Fruit fly (Drosophila melanogaster) whole organism, adult: Measurements from ENCODE around the gene Art1.

Experiments used
- CG11617 ChIP-seq: fragments of 200-800 bp; sonication (Bioruptor generic); optimal IDR thresholded peaks from 2 replicates; lab custom pipeline; 2017; ENCODE audit warnings: mild to moderate bottlenecking, missing biosample characterization, missing genetic modification reagents, missing genetic modification characterization
- CG12768 ChIP-seq: fragments of 200-800 bp; sonication (Bioruptor generic); optimal IDR thresholded peaks from 2 replicates; lab custom pipeline; 2017; ENCODE audit warnings: missing biosample characterization, missing genetic modification characterization, mild to moderate bottlenecking, moderate library complexity, missing genetic modification reagents
- CG14711 ChIP-seq: fragments of 200-800 bp; sonication (Bioruptor generic); optimal IDR thresholded peaks from 2 replicates; lab custom pipeline; 2018; ENCODE audit warnings: missing biosample characterization, mild to moderate bottlenecking, missing genetic modification characterization, moderate library complexity
- CG1620 ChIP-seq: fragments of 200-800 bp; sonication (Bioruptor generic); optimal IDR thresholded peaks from 2 replicates; lab custom pipeline; 2016; ENCODE audit warnings: missing biosample characterization, missing genetic modification characterization
- CG33017 ChIP-seq: fragments of 200-800 bp; sonication (Bioruptor generic); optimal IDR thresholded peaks from 2 replicates; lab custom pipeline; 2018; ENCODE audit warnings: missing biosample characterization, mild to moderate bottlenecking, missing genetic modification characterization, moderate library complexity
- CG5204 ChIP-seq: fragments of 200-800 bp; sonication (Bioruptor generic); optimal IDR thresholded peaks from 2 replicates; lab custom pipeline; 2016; ENCODE audit warnings: missing biosample characterization, missing genetic modification characterization
- CG7045 ChIP-seq: fragments of 200-800 bp; sonication (Bioruptor generic); optimal IDR thresholded peaks from 2 replicates; lab custom pipeline; 2017; ENCODE audit warnings: missing biosample characterization, mild to moderate bottlenecking, missing genetic modification characterization
- CG7101 ChIP-seq: fragments of 200-800 bp; sonication (Bioruptor generic); optimal IDR thresholded peaks from 2 replicates; lab custom pipeline; 2018; ENCODE audit warnings: missing biosample characterization, mild to moderate bottlenecking, missing genetic modification characterization, moderate library complexity
- Clk ChIP-seq: fragments of 200-800 bp; sonication (Bioruptor generic); optimal IDR thresholded peaks from 2 replicates; lab custom pipeline; 2017; ENCODE audit warnings: missing biosample characterization, missing genetic modification characterization
- Crg-1 ChIP-seq: fragments of 200-800 bp; sonication (Bioruptor generic); optimal IDR thresholded peaks from 2 replicates; lab custom pipeline; 2016; ENCODE audit warnings: missing biosample characterization, missing genetic modification characterization
- Hr96 ChIP-seq: fragments of 200-800 bp; sonication (Bioruptor generic); optimal IDR thresholded peaks from 2 replicates; lab custom pipeline; 2016; ENCODE audit warnings: missing biosample characterization, missing genetic modification characterization
- Mnt ChIP-seq: fragments of 200-800 bp; sonication (Bioruptor generic); optimal IDR thresholded peaks from 2 replicates; lab custom pipeline; 2016; ENCODE audit warnings: missing biosample characterization, mild to moderate bottlenecking, missing genetic modification characterization
- bab1 ChIP-seq: fragments of 200-800 bp; sonication (Bioruptor generic); optimal IDR thresholded peaks from 3 replicates; lab custom pipeline; 2019; ENCODE audit warnings: missing biosample characterization, mild to moderate bottlenecking, missing genetic modification characterization, moderate library complexity
- cic ChIP-seq: fragments of 200-800 bp; sonication (Bioruptor generic); optimal IDR thresholded peaks from 2 replicates; lab custom pipeline; 2017; ENCODE audit warnings: missing biosample characterization, mild to moderate bottlenecking, missing genetic modification characterization, moderate library complexity
- cnc ChIP-seq, 2 experiments: fragments of >200 bp; optimal IDR thresholded peaks; 2 replicates each; lab custom pipeline; 2017
- kay ChIP-seq: fragments of 200-800 bp; sonication (Bioruptor generic); peaks from one replicate; lab custom pipeline; 2016; ENCODE audit warnings: missing biosample characterization, missing genetic modification characterization, borderline replicate concordance
- ovo ChIP-seq: fragments of 200-800 bp; sonication (Bioruptor generic); optimal IDR thresholded peaks from 2 replicates; lab custom pipeline; 2016; ENCODE audit warnings: missing biosample characterization, missing genetic modification characterization
- pad ChIP-seq: fragments of 200-800 bp; sonication (Bioruptor generic); optimal IDR thresholded peaks from 3 replicates; lab custom pipeline; 2017; ENCODE audit warnings: missing biosample characterization, missing genetic modification characterization, mild to moderate bottlenecking, moderate library complexity, missing genetic modification reagents
- tj ChIP-seq: fragments of 200-800 bp; sonication (Bioruptor generic); optimal IDR thresholded peaks from 3 replicates; lab custom pipeline; 2017; ENCODE audit warnings: missing biosample characterization, mild to moderate bottlenecking, missing genetic modification characterization, moderate library complexity
- toe ChIP-seq: fragments of 200-800 bp; sonication (Bioruptor generic); optimal IDR thresholded peaks from 2 replicates; lab custom pipeline; 2016; ENCODE audit warnings: missing biosample characterization, missing genetic modification characterization

The Art1 gene

DNA sequence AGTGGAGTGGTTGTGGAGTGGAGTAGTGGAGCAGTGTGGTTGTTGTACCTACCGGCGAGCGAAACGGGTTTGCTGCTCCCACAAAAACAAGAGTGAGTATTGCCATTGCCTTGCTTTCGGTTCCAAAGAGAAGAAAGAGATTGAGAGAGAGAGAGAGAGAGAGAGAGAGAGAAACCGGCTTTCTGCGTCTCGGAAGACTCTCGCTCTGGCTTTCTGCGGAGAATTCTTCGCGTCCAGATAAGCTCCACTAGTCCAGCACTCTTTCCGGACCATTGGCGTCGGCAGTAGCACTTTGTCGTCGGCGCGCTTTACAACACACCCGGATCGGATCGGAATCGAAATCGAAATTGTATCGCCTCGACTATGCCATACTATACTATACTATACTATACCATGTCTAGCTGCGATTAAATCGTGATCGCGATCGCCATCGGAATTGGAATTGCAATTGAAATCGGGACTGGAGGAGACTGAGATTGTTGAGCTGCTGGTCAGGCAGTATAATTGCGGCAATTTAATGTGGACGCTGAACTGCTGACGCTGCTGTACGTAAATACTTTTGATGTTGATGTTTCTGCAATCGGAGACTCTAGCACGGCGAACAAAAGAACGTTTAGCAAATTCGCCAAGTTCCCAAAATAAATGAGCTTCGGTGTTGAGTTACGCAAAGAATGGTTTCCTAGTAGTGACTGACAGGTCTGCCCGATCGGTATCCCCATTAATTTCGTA, 38.9 kb upstream of the Art1 start, which contains the start of gene Cad86C:
Gene Cad86C (plus strand): TSS at position 284 of the 729 bp plus-strand sequence.
- TF ChIP-seq ovo (GFP tag; lab: Kevin White, UChicago) (no peak), CG7045 (GFP tag; lab: Kevin White, UChicago) (peak; percentile 10), bab1 (GFP tag; lab: Kevin White, UChicago) (peak; percentile 51), tj (GFP tag; lab: Kevin White, UChicago) (peak; percentile 94)

DNA sequence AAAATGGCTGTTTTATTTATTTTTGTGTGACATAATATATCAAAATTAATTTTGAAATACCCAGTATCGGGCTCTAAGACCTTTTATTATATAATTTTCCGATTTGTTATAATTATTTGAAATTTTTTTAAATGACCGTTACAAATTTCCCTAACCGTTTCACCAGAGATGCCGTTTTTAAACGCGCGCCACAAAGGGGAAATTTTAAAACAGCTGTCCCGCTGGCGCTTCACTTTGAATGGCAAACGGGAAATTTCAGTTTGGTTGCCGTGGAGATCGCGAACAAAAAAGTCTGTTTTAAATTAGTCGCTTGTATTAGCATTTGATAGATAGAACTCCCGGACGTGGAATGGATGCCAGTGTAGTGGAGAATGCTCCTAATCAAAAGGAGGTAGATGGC, 27.0 kb upstream of the Art1 start, which contains the start of the genes CG14693 and TTLL15:
Gene CG14693 (minus strand): TSS at position 16 of the 400 bp plus-strand sequence.
Gene TTLL15 (plus strand): TSS at position 257 of the 400 bp plus-strand sequence.
- TF ChIP-seq kay, result peak; percentile 82
- no peak for TF ChIP-seq Clk (GFP tag; lab: Kevin White, UChicago)

dm6 chr3R:10803855-10804254, 15.8 kb upstream of the Art1 start, which contains the start of gene CG14692:
CG14692 (minus strand) TSS chr3R:10803955.
- TF ChIP-seq Mnt (GFP tag; lab: Kevin White, UChicago) (no peak), kay (no peak), CG11617 (GFP tag; lab: Kevin White, UChicago) (no peak), CG1620 (GFP tag; lab: Kevin White, UChicago) (no peak), Hr96 (GFP tag; lab: Kevin White, UChicago) (no peak), cic (GFP tag; lab: Kevin White, UChicago) (no peak), toe (GFP tag; lab: Kevin White, UChicago) (no peak), cnc (optimal IDR thresholded peaks at IDR 0.05; lab: Kevin White, UChicago) (no peak), bab1 (GFP tag; lab: Kevin White, UChicago) (no peak)

DNA sequence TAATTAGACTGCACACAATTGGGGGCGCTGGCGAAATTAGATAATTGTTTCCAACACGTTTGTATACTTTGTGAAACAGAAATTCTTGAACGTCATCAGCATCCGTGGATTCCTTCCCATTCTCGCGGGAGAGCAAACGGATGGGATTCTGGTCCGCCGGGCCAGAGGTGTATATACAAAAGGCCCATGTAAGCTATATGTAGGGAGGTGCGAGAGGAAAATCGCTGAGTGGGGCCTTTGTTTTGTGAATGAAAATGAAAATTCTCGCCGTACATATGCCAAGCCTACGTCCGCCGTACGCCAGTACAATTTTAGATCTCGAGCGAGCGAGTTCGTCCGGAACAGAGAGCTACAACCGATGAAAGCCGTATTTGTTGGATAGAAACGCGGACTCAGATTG, 4.6 kb upstream of the Art1 start, which contains the start of gene CG14687:
Gene CG14687 (plus strand): TSS at position 301 of the 400 bp plus-strand sequence.
- TF ChIP-seq CG14711 (no peak), CG7101 (tag; lab: Kevin White, UChicago) (no peak), Hr96 (GFP tag; lab: Kevin White, UChicago) (no peak), CG1620 (GFP tag; lab: Kevin White, UChicago) (no peak), Clk (GFP tag; lab: Kevin White, UChicago) (no peak), CG33017 (no peak), cic (GFP tag; lab: Kevin White, UChicago) (no peak), cnc (optimal IDR thresholded peaks at IDR 0.05; lab: Kevin White, UChicago) (no peak), CG12768 (GFP tag; lab: Kevin White, UChicago) (no peak), Mnt (GFP tag; lab: Kevin White, UChicago) (no peak)

- TF ChIP-seq CG11617 (GFP tag; lab: Kevin White, UChicago) (peak; percentile 71), CG33017 (peak; percentile 13), CG5204 (GFP tag; lab: Kevin White, UChicago) (peak; percentile 57), CG7045 (GFP tag; lab: Kevin White, UChicago) (peak; percentile 71), CG7101 (tag; lab: Kevin White, UChicago) (peak; percentile 73), CG14711 (peak; percentile 71), bab1 (GFP tag; lab: Kevin White, UChicago) (peak; percentile 77), Hr96 (GFP tag; lab: Kevin White, UChicago) (no peak), pad (GFP tag; lab: Kevin White, UChicago) (peak; percentile 60), Clk (GFP tag; lab: Kevin White, UChicago) (peak; percentile 28), toe (GFP tag; lab: Kevin White, UChicago) (peak; percentile 85), cic (GFP tag; lab: Kevin White, UChicago) (no peak), ovo (GFP tag; lab: Kevin White, UChicago) (peak; percentile 59), Crg-1 (GFP tag; lab: Kevin White, UChicago) (peak; percentile 56), CG1620 (GFP tag; lab: Kevin White, UChicago) (peak; percentile 73), tj (GFP tag; lab: Kevin White, UChicago) (peak; percentile 71), CG12768 (GFP tag; lab: Kevin White, UChicago) (peak; percentile 62), kay (peak; percentile 75), cnc (optimal IDR thresholded peaks at IDR 0.05; lab: Kevin White, UChicago) (no peak), Mnt (GFP tag; lab: Kevin White, UChicago) (peak; percentile 69)
These were observed 3.9 kb downstream of the Art1 start, which contains the start of the genes mRpL37 and Rbp1 for dm6 chr3R:10784058-10784499. mRpL37 (minus strand) TSS chr3R:10784092. Rbp1 (plus strand) TSS chr3R:10784383.

DNA sequence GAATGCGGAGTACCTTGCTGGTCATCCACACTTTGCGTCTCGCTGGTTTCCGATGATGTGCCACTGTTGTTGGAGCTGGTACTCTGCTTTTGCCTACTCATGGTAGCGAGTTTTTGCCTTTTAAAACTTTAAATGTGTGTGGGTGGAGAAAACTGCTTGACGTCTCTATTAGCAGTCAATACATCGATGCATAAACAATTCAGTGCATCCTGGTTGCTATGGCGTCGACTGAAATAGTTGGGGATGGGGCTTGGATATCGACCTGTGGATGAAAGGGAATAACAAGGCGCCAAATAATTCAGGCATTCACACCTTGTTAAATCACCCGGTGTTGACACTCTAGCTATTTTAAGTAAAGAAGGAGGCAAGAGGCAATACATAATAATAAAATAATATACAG, 5.9 kb downstream of the Art1 start, which contains the start of gene CG42633:
Gene CG42633 (minus strand): TSS at position 101 of the 400 bp plus-strand sequence.
- TF ChIP-seq Crg-1 (GFP tag; lab: Kevin White, UChicago) (no peak), cic (GFP tag; lab: Kevin White, UChicago) (no peak)
